Fruit fly (Drosophila melanogaster) whole organism, embryonic: ENCODE data around the gene bin.

ENCODE experiments used
- Bgb ChIP-seq: fragments of 200-800 bp; sonication (Bioruptor generic); IDR thresholded peaks from 2 replicates; pipeline ENCODE4 v1.3.6; 2022; ENCODE audit warnings: missing biosample characterization, missing genetic modification characterization; ENCODE audit not compliant: partially characterized antibody
- CG10267 ChIP-seq: fragments of 200-800 bp; sonication (Bioruptor generic); optimal IDR thresholded peaks from 2 replicates; lab custom pipeline; 2018; ENCODE audit warnings: missing biosample characterization, mild to moderate bottlenecking, missing genetic modification characterization, moderate library complexity
- CG14014 ChIP-seq: fragments of 200-800 bp; sonication (Bioruptor generic); IDR thresholded peaks from 2 replicates; pipeline ENCODE4 v1.3.6; 2022; ENCODE audit warnings: missing biosample characterization, missing genetic modification characterization
- CG14710 ChIP-seq: fragments of 200-800 bp; sonication (Bioruptor generic); optimal IDR thresholded peaks from 3 replicates; lab custom pipeline; 2019; ENCODE audit warnings: missing biosample characterization, mild to moderate bottlenecking, missing genetic modification characterization, moderate library complexity
- CG15514 ChIP-seq: fragments of 200-800 bp; sonication (Bioruptor generic); optimal IDR thresholded peaks from 3 replicates; lab custom pipeline; 2017; ENCODE audit warnings: missing biosample characterization, missing genetic modification characterization, mild to moderate bottlenecking, moderate library complexity, missing genetic modification reagents
- CG18764 ChIP-seq: fragments of 200-800 bp; sonication (Bioruptor generic); optimal IDR thresholded peaks from 3 replicates; lab custom pipeline; 2016; ENCODE audit warnings: missing biosample characterization, missing genetic modification characterization
- CG2199 ChIP-seq: fragments of 200-800 bp; sonication (Bioruptor generic); IDR thresholded peaks from 3 replicates; pipeline ENCODE4 v1.3.6; 2022; ENCODE audit warnings: missing biosample characterization, missing genetic modification characterization
- CG2202 ChIP-seq: fragments of 200-800 bp; sonication (Bioruptor generic); optimal IDR thresholded peaks from 2 replicates; lab custom pipeline; 2018; ENCODE audit warnings: missing biosample characterization, mild to moderate bottlenecking, missing genetic modification characterization
- CG2712 ChIP-seq: fragments of 200-800 bp; optimal IDR thresholded peaks from 3 replicates; lab custom pipeline; 2019; ENCODE audit warnings: missing biosample characterization, mild to moderate bottlenecking, missing genetic modification characterization, moderate library complexity
- CG2889 ChIP-seq: fragments of 200-800 bp; sonication (Bioruptor generic); IDR thresholded peaks from 3 replicates; pipeline ENCODE4 v1.3.6; 2022; ENCODE audit warnings: missing biosample characterization, missing genetic modification characterization
- CG32532 ChIP-seq: fragments of 200-800 bp; sonication (Bioruptor generic); IDR thresholded peaks from 2 replicates; pipeline ENCODE4 v1.3.6; 2022; ENCODE audit warnings: missing biosample characterization, missing genetic modification characterization
- CG3281 ChIP-seq: fragments of 200-800 bp; sonication (Bioruptor generic); optimal IDR thresholded peaks from 3 replicates; lab custom pipeline; 2017; ENCODE audit warnings: missing biosample characterization, mild to moderate bottlenecking, missing genetic modification characterization
- CG3847 ChIP-seq: fragments of 200-800 bp; sonication (Bioruptor generic); IDR thresholded peaks from 2 replicates; pipeline ENCODE4 v1.3.6; 2022; ENCODE audit warnings: missing biosample characterization, missing genetic modification characterization
- CG42726 ChIP-seq: fragments of 200-800 bp; sonication (Bioruptor generic); IDR thresholded peaks from 2 replicates; pipeline ENCODE4 v1.3.6; 2022; ENCODE audit warnings: missing biosample characterization, missing genetic modification characterization; ENCODE audit not compliant: partially characterized antibody
- CG5245 ChIP-seq: fragments of 200-800 bp; sonication (Bioruptor generic); optimal IDR thresholded peaks from 3 replicates; lab custom pipeline; 2016; ENCODE audit warnings: missing biosample characterization, missing genetic modification characterization
- CG6272 ChIP-seq: fragments of 200-800 bp; sonication (Bioruptor generic); IDR thresholded peaks from 2 replicates; pipeline ENCODE4 v1.3.6; 2022; ENCODE audit warnings: missing biosample characterization, missing genetic modification characterization
- CG6791 ChIP-seq: fragments of 200-800 bp; sonication (Bioruptor generic); IDR thresholded peaks from 3 replicates; pipeline ENCODE4 v1.3.6; 2022; ENCODE audit warnings: missing biosample characterization, missing genetic modification characterization; ENCODE audit not compliant: partially characterized antibody
- CG7928 ChIP-seq: fragments of 200-800 bp; sonication (Bioruptor generic); optimal IDR thresholded peaks from 2 replicates; lab custom pipeline; 2017; ENCODE audit warnings: missing biosample characterization, mild to moderate bottlenecking, missing genetic modification characterization
- CTCF ChIP-seq: fragments of 200-800 bp; sonication (Bioruptor generic); optimal IDR thresholded peaks from 2 replicates; lab custom pipeline; 2017; ENCODE audit warnings: missing biosample characterization, mild to moderate bottlenecking, missing genetic modification characterization, moderate library complexity
- D19A ChIP-seq: fragments of 200-800 bp; optimal IDR thresholded peaks from 3 replicates; lab custom pipeline; 2019; ENCODE audit warnings: missing biosample characterization, mild to moderate bottlenecking, missing genetic modification characterization, moderate library complexity
- Dek ChIP-seq: fragments of 200-800 bp; sonication (Bioruptor generic); optimal IDR thresholded peaks from 3 replicates; lab custom pipeline; 2019; ENCODE audit warnings: missing biosample characterization, mild to moderate bottlenecking, missing genetic modification characterization, moderate library complexity
- Dip2 ChIP-seq: fragments of 200-800 bp; sonication (Bioruptor generic); IDR thresholded peaks from 2 replicates; pipeline ENCODE4 v1.3.6; 2022; ENCODE audit warnings: missing biosample characterization, missing genetic modification characterization
- Dp ChIP-seq: fragments of 200-800 bp; sonication (Bioruptor generic); optimal IDR thresholded peaks from 2 replicates; lab custom pipeline; 2018; ENCODE audit warnings: missing biosample characterization, mild to moderate bottlenecking, missing genetic modification characterization, moderate library complexity
- E2f2 ChIP-seq: fragments of 200-800 bp; sonication (Bioruptor generic); IDR thresholded peaks from 2 replicates; pipeline ENCODE4 v1.3.6; 2022; ENCODE audit warnings: missing biosample characterization, missing genetic modification characterization
- Kr ChIP-seq: fragments of 200-800 bp; sonication (Bioruptor generic); optimal IDR thresholded peaks from 2 replicates; lab custom pipeline; 2017; ENCODE audit warnings: missing biosample characterization, mild to moderate bottlenecking, missing genetic modification characterization
- Myb ChIP-seq: fragments of 200-800 bp; sonication (Bioruptor generic); optimal IDR thresholded peaks from 2 replicates; lab custom pipeline; 2016; ENCODE audit warnings: missing biosample characterization, missing genetic modification characterization
- PHDP ChIP-seq: fragments of 200-800 bp; sonication (Bioruptor generic); optimal IDR thresholded peaks from 3 replicates; lab custom pipeline; 2018; ENCODE audit warnings: missing biosample characterization, mild to moderate bottlenecking, missing genetic modification characterization, moderate library complexity
- Rfx ChIP-seq: fragments of 200-800 bp; sonication (Bioruptor generic); IDR thresholded peaks from 2 replicates; pipeline ENCODE4 v1.3.6; 2022; ENCODE audit warnings: missing biosample characterization, missing genetic modification characterization
- Sry-δ ChIP-seq: fragments of 200-800 bp; sonication (Bioruptor generic); optimal IDR thresholded peaks from 2 replicates; lab custom pipeline; 2016; ENCODE audit warnings: missing biosample characterization, missing genetic modification characterization
- Xrp1 ChIP-seq: fragments of 200-800 bp; sonication (Bioruptor generic); IDR thresholded peaks from 2 replicates; pipeline ENCODE4 v1.3.6; 2022; ENCODE audit warnings: missing biosample characterization, missing genetic modification characterization
- abd-A ChIP-seq: fragments of 200-800 bp; sonication (Bioruptor generic); optimal IDR thresholded peaks from 3 replicates; lab custom pipeline; 2019; ENCODE audit warnings: missing biosample characterization, mild to moderate bottlenecking, missing genetic modification characterization, moderate library complexity
- amos ChIP-seq: fragments of 200-800 bp; sonication (Bioruptor generic); IDR thresholded peaks from 2 replicates; pipeline ENCODE4 v1.3.6; 2022; ENCODE audit warnings: missing biosample characterization, missing genetic modification characterization; ENCODE audit not compliant: partially characterized antibody
- bbx ChIP-seq: fragments of 200-800 bp; sonication (Bioruptor generic); IDR thresholded peaks from 2 replicates; pipeline ENCODE4 v1.3.6; 2022; ENCODE audit warnings: missing biosample characterization, missing genetic modification characterization; ENCODE audit not compliant: partially characterized antibody
- croc ChIP-seq: fragments of 200-800 bp; sonication (Bioruptor generic); conservative IDR thresholded peaks from 3 replicates; pipeline ENCODE4 v1.3.6; 2022; ENCODE audit warnings: missing biosample characterization, missing genetic modification characterization
- dmrt99B ChIP-seq: fragments of 200-800 bp; sonication (Bioruptor generic); optimal IDR thresholded peaks from 2 replicates; lab custom pipeline; 2018; ENCODE audit warnings: missing biosample characterization, mild to moderate bottlenecking, missing genetic modification characterization, moderate library complexity
- jing ChIP-seq: fragments of 200-800 bp; sonication (Bioruptor generic); optimal IDR thresholded peaks from 2 replicates; lab custom pipeline; 2018; ENCODE audit warnings: missing biosample characterization, mild to moderate bottlenecking, missing genetic modification characterization
- knrl ChIP-seq: fragments of 200-800 bp; sonication (Bioruptor generic); IDR thresholded peaks from 3 replicates; pipeline ENCODE4 v1.3.6; 2022; ENCODE audit warnings: missing biosample characterization, missing genetic modification characterization; ENCODE audit not compliant: partially characterized antibody
- odd ChIP-seq: fragments of 200-800 bp; sonication (Bioruptor generic); optimal IDR thresholded peaks from 2 replicates; lab custom pipeline; 2017; ENCODE audit warnings: missing biosample characterization, mild to moderate bottlenecking, missing genetic modification characterization
- pita ChIP-seq: fragments of 200-800 bp; sonication (Bioruptor generic); optimal IDR thresholded peaks from 2 replicates; lab custom pipeline; 2017; ENCODE audit warnings: missing biosample characterization, mild to moderate bottlenecking, missing genetic modification characterization
- pzg ChIP-seq: fragments of 200-800 bp; sonication (Bioruptor generic); optimal IDR thresholded peaks from 3 replicates; lab custom pipeline; 2018; ENCODE audit warnings: missing biosample characterization, mild to moderate bottlenecking, missing genetic modification characterization, moderate library complexity
- trem ChIP-seq: fragments of 200-800 bp; optimal IDR thresholded peaks from 3 replicates; lab custom pipeline; 2019; ENCODE audit warnings: missing biosample characterization, mild to moderate bottlenecking, missing genetic modification characterization, moderate library complexity
- vvl ChIP-seq: fragments of 200-800 bp; sonication (Bioruptor generic); IDR thresholded peaks from 2 replicates; pipeline ENCODE4 v1.3.6; 2022; ENCODE audit warnings: missing biosample characterization, missing genetic modification characterization
- zf30C ChIP-seq: fragments of 200-800 bp; sonication (Bioruptor generic); optimal IDR thresholded peaks from 3 replicates; lab custom pipeline; 2018; ENCODE audit warnings: missing biosample characterization, mild to moderate bottlenecking, missing genetic modification characterization
- zfh1 ChIP-seq: fragments of 200-800 bp; sonication (Bioruptor generic); IDR thresholded peaks from 3 replicates; pipeline ENCODE4 v1.3.6; 2022; ENCODE audit warnings: missing biosample characterization, missing genetic modification characterization

Gene bin

dm6 chr3L:6993350-6993749, 2.9 kb downstream of the bin start (continued):
- TF ChIP-seq zfh1 (GFP tag; lab: Robert Waterston, UW), result peak; percentile 64; the same call in 1 of the 3 replicates
- no peak for TF ChIP-seq PHDP (tag; lab: Kevin White, UChicago)
- TF ChIP-seq CG2889 (GFP tag; lab: Robert Waterston, UW), result no peak
- peak; percentile 44 for TF ChIP-seq zf30C (GFP tag; lab: Kevin White, UChicago)
- TF ChIP-seq croc, result 0 out of 3 replicates have a peak, but pooled peaks have one; percentile 19
- TF ChIP-seq, all 482 proteins: peak for 18

dm6 chr3L:6994464-6995363, 4.3 kb downstream of the bin start:
- TF ChIP-seq CG32532 (GFP tag; lab: Robert Waterston, UW), result peak; percentile 28; the same call in 1 of the 2 replicates
- TF ChIP-seq CG15514, result peak; percentile 22
- TF ChIP-seq CTCF (GFP tag; lab: Kevin White, UChicago), result peak; percentile 91
- TF ChIP-seq amos (GFP tag; lab: Robert Waterston, UW), result 0 out of 2 replicates have a peak, but pooled peaks have one; percentile 4
- peak; percentile 5; the same call in 1 of the 2 replicates for TF ChIP-seq CG14014 (GFP tag; lab: Robert Waterston, UW)
- peak; percentile 47 for TF ChIP-seq Bgb (GFP tag; lab: Robert Waterston, UW)
- TF ChIP-seq Sry-δ (GFP tag; lab: Kevin White, UChicago), result peak; percentile 19
- peak; percentile 16 for TF ChIP-seq CG10267 (tag; lab: Kevin White, UChicago)
- TF ChIP-seq abd-A (tag; lab: Kevin White, UChicago), result peak; percentile 42
- peak; percentile 78 for TF ChIP-seq E2f2 (GFP tag; lab: Robert Waterston, UW)
- peak; percentile 7; the same call in 1 of the 3 replicates for TF ChIP-seq CG6791 (GFP tag; lab: Robert Waterston, UW)
- peak; percentile 15; the same call in 1 of the 2 replicates for TF ChIP-seq CG42726 (GFP tag; lab: Robert Waterston, UW)
- TF ChIP-seq vvl, result peak; percentile 17; the same call in 1 of the 2 replicates
- TF ChIP-seq Rfx, result 0 out of 2 replicates have a peak, but pooled peaks have one; percentile 12
- peak; percentile 60 for TF ChIP-seq pita
- TF ChIP-seq pzg (GFP tag; lab: Kevin White, UChicago), result peak; percentile 38
- peak; percentile 29 for TF ChIP-seq CG14710 (tag; lab: Kevin White, UChicago)
- TF ChIP-seq CG3281 (GFP tag; lab: Kevin White, UChicago), result peak; percentile 87
- peak; percentile 90 for TF ChIP-seq CG7928 (GFP tag; lab: Kevin White, UChicago)
- 0 out of 3 replicates have a peak, but pooled peaks have one; percentile 9 for TF ChIP-seq CG2199 (GFP tag; lab: Robert Waterston, UW)
- peak; percentile 66 for TF ChIP-seq Dip2 (GFP tag; lab: Robert Waterston, UW)
- peak; percentile 62 for TF ChIP-seq Dp (GFP tag; lab: Kevin White, UChicago)
- peak; percentile 10 for TF ChIP-seq CG2712
- TF ChIP-seq trem (tag; lab: Kevin White, UChicago), result peak; percentile 68
- peak; percentile 38; the same call in 1 of the 3 replicates for TF ChIP-seq knrl (GFP tag; lab: Robert Waterston, UW)

DNA sequence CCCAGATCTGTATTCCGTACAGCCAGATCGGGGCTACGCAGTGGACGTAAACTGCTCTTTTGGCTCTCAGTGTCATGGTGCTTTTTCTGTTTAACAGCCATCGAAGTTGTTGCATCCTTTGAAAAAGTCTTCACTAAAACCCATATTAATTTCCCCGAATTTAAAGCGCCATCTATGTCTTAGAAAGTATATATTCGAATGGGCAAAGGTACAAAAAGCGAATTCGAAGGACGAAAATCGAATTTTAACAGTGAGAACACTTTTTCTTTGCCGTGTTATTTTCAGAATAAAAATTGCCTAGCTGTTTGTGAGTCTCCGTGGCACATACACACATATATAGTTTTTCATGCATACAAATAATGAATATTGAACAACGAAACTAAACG, 4.9 kb downstream of the bin start:
- TF ChIP-seq Kr (GFP tag; lab: Kevin White, UChicago) (no peak), dmrt99B (no peak), E2f2 (GFP tag; lab: Robert Waterston, UW) (peak; percentile 35; the same call in 1 of the 2 replicates), pita (peak; percentile 34), CG5245 (GFP tag; lab: Kevin White, UChicago) (no peak), Dek (no peak), odd (GFP tag; lab: Kevin White, UChicago) (no peak), CG3847 (GFP tag; lab: Robert Waterston, UW) (no peak), Xrp1 (GFP tag; lab: Robert Waterston, UW) (no peak), Dip2 (GFP tag; lab: Robert Waterston, UW) (peak; percentile 81), Dp (GFP tag; lab: Kevin White, UChicago) (peak; percentile 46), CG6272 (GFP tag; lab: Robert Waterston, UW) (no peak), CG18764 (GFP tag; lab: Kevin White, UChicago) (no peak), CTCF (GFP tag; lab: Kevin White, UChicago) (peak; percentile 91), bbx (no peak), D19A (tag; lab: Kevin White, UChicago) (no peak), Myb (GFP tag; lab: Kevin White, UChicago) (no peak), CG2202 (no peak), jing (GFP tag; lab: Kevin White, UChicago) (no peak)
